Worm (Caenorhabditis elegans) whole organism, L2 larva: ENCODE measurements around the gene ttc-39B.

Source experiments
- C34F6.9 ChIP-seq: fragments of 150-350 bp; optimal IDR thresholded peaks from 2 replicates; lab custom pipeline; 2014; ENCODE audit warnings: missing biosample characterization, missing genetic modification characterization
- F13H6.1 ChIP-seq: sonication (generic microtip); optimal IDR thresholded peaks from 2 replicates; lab custom pipeline; 2016; ENCODE audit warnings: missing genetic modification characterization, missing compliant biosample characterization
- R02D3.7 ChIP-seq: fragments of 150-350 bp; optimal IDR thresholded peaks from 2 replicates; lab custom pipeline; 2014; ENCODE audit warnings: missing biosample characterization, missing genetic modification characterization
- Y55F3AM.14 ChIP-seq: fragments of 200-800 bp; sonication (Bioruptor generic); optimal IDR thresholded peaks from 2 replicates; lab custom pipeline; 2018; ENCODE audit warnings: mild to moderate bottlenecking, missing genetic modification characterization, missing compliant biosample characterization
- aly-2 ChIP-seq: fragments of 150-350 bp; optimal IDR thresholded peaks from 2 replicates; lab custom pipeline; 2014; ENCODE audit warnings: missing biosample characterization, missing genetic modification characterization
- ama-1 ChIP-seq: fragments of 150-350 bp; optimal IDR thresholded peaks from 2 replicates; lab custom pipeline; 2018; ENCODE audit warnings: inconsistent platforms
- blmp-1 ChIP-seq: sonication (generic microtip); optimal IDR thresholded peaks from 2 replicates; lab custom pipeline; 2017; ENCODE audit warnings: missing genetic modification characterization, mild to moderate bottlenecking, missing compliant biosample characterization, antibody characterized with exemption, moderate library complexity; ENCODE audit not compliant: insufficient read depth
- ceh-16 ChIP-seq: fragments of 150-350 bp; optimal IDR thresholded peaks from 2 replicates; lab custom pipeline; 2014; ENCODE audit warnings: missing biosample characterization, missing genetic modification characterization
- crh-2 ChIP-seq: sonication (generic microtip); optimal IDR thresholded peaks from 2 replicates; lab custom pipeline; 2017; ENCODE audit warnings: missing biosample characterization, missing genetic modification characterization
- dmd-4 ChIP-seq: sonication (generic microtip); optimal IDR thresholded peaks from 2 replicates; lab custom pipeline; 2017; ENCODE audit warnings: missing biosample characterization, missing genetic modification characterization
- egl-27 ChIP-seq: sonication (generic microtip); optimal IDR thresholded peaks from 3 replicates; lab custom pipeline; 2017; ENCODE audit warnings: missing biosample characterization, missing genetic modification reagents, missing genetic modification characterization
- elt-1 ChIP-seq: fragments of 150-350 bp; optimal IDR thresholded peaks from 2 replicates; lab custom pipeline; 2014; ENCODE audit warnings: missing biosample characterization, missing genetic modification characterization
- elt-3 ChIP-seq: sonication (generic microtip); optimal IDR thresholded peaks from 2 replicates; lab custom pipeline; 2017; ENCODE audit warnings: missing biosample characterization, missing genetic modification characterization
- fos-1 ChIP-seq: fragments of 150-350 bp; optimal IDR thresholded peaks from 2 replicates; lab custom pipeline; 2014; ENCODE audit warnings: missing biosample characterization, missing genetic modification characterization
- gmeb-1 ChIP-seq: fragments of 150-350 bp; optimal IDR thresholded peaks from 2 replicates; lab custom pipeline; 2014; ENCODE audit warnings: missing biosample characterization, missing genetic modification characterization
- lin-11 ChIP-seq: fragments of 150-350 bp; sonication (generic microtip); optimal IDR thresholded peaks from 2 replicates; lab custom pipeline; 2014; ENCODE audit warnings: missing biosample characterization, missing genetic modification characterization, inconsistent platforms, mixed read lengths
- lin-13 ChIP-seq: fragments of 150-350 bp; optimal IDR thresholded peaks from 2 replicates; lab custom pipeline; 2014; ENCODE audit warnings: missing biosample characterization, missing genetic modification reagents, missing genetic modification characterization
- lin-39 ChIP-seq: fragments of 150-350 bp; optimal IDR thresholded peaks from 2 replicates; lab custom pipeline; 2014; ENCODE audit warnings: missing biosample characterization, missing genetic modification reagents, missing genetic modification characterization
- mbf-1 ChIP-seq: sonication (generic microtip); optimal IDR thresholded peaks from 2 replicates; lab custom pipeline; 2017; ENCODE audit warnings: missing biosample characterization, missing genetic modification characterization
- mdl-1 ChIP-seq, 2 experiments: fragments of 150-350 bp in 1 of 2; sonication (generic microtip) in 1 of 2; optimal IDR thresholded peaks; 2 replicates each; lab custom pipeline; 2017; ENCODE audit warnings: missing biosample characterization in 2 of 2, missing genetic modification characterization in 2 of 2
- nhr-11 ChIP-seq: fragments of 150-350 bp; optimal IDR thresholded peaks from 2 replicates; lab custom pipeline; 2014; ENCODE audit warnings: missing biosample characterization, missing genetic modification characterization
- nhr-12 ChIP-seq: fragments of 150-350 bp; optimal IDR thresholded peaks from 2 replicates; lab custom pipeline; 2014; ENCODE audit warnings: missing biosample characterization, missing genetic modification characterization
- nhr-129 ChIP-seq: fragments of 150-350 bp; optimal IDR thresholded peaks from 2 replicates; lab custom pipeline; 2014; ENCODE audit warnings: missing biosample characterization, missing genetic modification characterization
- nhr-21 ChIP-seq: fragments of 150-350 bp; optimal IDR thresholded peaks from 2 replicates; lab custom pipeline; 2014; ENCODE audit warnings: missing biosample characterization, missing genetic modification characterization
- nhr-23 ChIP-seq: fragments of 150-350 bp; optimal IDR thresholded peaks from 2 replicates; lab custom pipeline; 2014; ENCODE audit warnings: missing biosample characterization, missing genetic modification reagents, missing genetic modification characterization
- nhr-237 ChIP-seq: fragments of 150-350 bp; optimal IDR thresholded peaks from 2 replicates; lab custom pipeline; 2014; ENCODE audit warnings: missing biosample characterization, missing genetic modification characterization
- nhr-25 ChIP-seq: fragments of 150-350 bp; sonication (generic microtip); optimal IDR thresholded peaks from 3 replicates; lab custom pipeline; 2014; ENCODE audit warnings: missing biosample characterization, missing genetic modification characterization
- nhr-6 ChIP-seq: fragments of 150-350 bp; optimal IDR thresholded peaks from 2 replicates; lab custom pipeline; 2014; ENCODE audit warnings: missing biosample characterization, missing genetic modification characterization
- nhr-77 ChIP-seq: fragments of 150-350 bp; optimal IDR thresholded peaks from 2 replicates; lab custom pipeline; 2014; ENCODE audit warnings: missing biosample characterization, missing genetic modification characterization
- peb-1 ChIP-seq: fragments of 150-350 bp; optimal IDR thresholded peaks from 2 replicates; lab custom pipeline; 2014; ENCODE audit warnings: missing biosample characterization, missing genetic modification characterization
- sem-4 ChIP-seq: fragments of 150-350 bp; optimal IDR thresholded peaks from 2 replicates; lab custom pipeline; 2014; ENCODE audit warnings: missing biosample characterization, missing genetic modification reagents, missing genetic modification characterization
- skn-1 ChIP-seq: sonication (generic microtip); optimal IDR thresholded peaks from 2 replicates; lab custom pipeline; 2017; ENCODE audit warnings: missing biosample characterization, missing genetic modification characterization
- sma-3 ChIP-seq: sonication (generic microtip); optimal IDR thresholded peaks from 2 replicates; lab custom pipeline; 2016; ENCODE audit warnings: missing genetic modification reagents, missing genetic modification characterization, missing compliant biosample characterization
- sma-9 ChIP-seq, 2 experiments: fragments of 150-350 bp in 1 of 2; sonication (generic microtip) in 1 of 2; optimal IDR thresholded peaks; 2 replicates each; lab custom pipeline; 2014 to 2016; ENCODE audit warnings: missing genetic modification characterization in 2 of 2, mild to moderate bottlenecking in 1 of 2, missing biosample characterization in 1 of 2, missing compliant biosample characterization in 1 of 2, missing genetic modification reagents in 1 of 2, moderate library complexity in 1 of 2
- snpc-4 ChIP-seq: fragments of 150-350 bp; optimal IDR thresholded peaks from 2 replicates; lab custom pipeline; 2014; ENCODE audit warnings: missing biosample characterization, missing genetic modification characterization
- unc-39 ChIP-seq: fragments of 150-350 bp; optimal IDR thresholded peaks from 2 replicates; lab custom pipeline; 2014; ENCODE audit warnings: missing biosample characterization, missing genetic modification characterization
- unc-55 ChIP-seq: fragments of 150-350 bp; sonication (generic microtip); optimal IDR thresholded peaks from 3 replicates; lab custom pipeline; 2014; ENCODE audit warnings: missing biosample characterization, missing genetic modification reagents, missing genetic modification characterization
- unc-62 ChIP-seq: fragments of 150-350 bp; optimal IDR thresholded peaks from 2 replicates; lab custom pipeline; 2014; ENCODE audit warnings: missing biosample characterization, missing genetic modification reagents, missing genetic modification characterization
- zag-1 ChIP-seq: fragments of 150-350 bp; optimal IDR thresholded peaks from 2 replicates; lab custom pipeline; 2014; ENCODE audit warnings: missing biosample characterization, missing genetic modification characterization
- ztf-11 ChIP-seq: sonication (generic microtip); optimal IDR thresholded peaks from 2 replicates; lab custom pipeline; 2017; ENCODE audit warnings: missing biosample characterization, missing genetic modification characterization
- ztf-4 ChIP-seq: fragments of 150-350 bp; optimal IDR thresholded peaks from 2 replicates; lab custom pipeline; 2014; ENCODE audit warnings: missing biosample characterization, missing genetic modification characterization

ttc-39B gene

ce11 chrII:6355396-6356346 is 21.9 kb upstream of the ttc-39B start, which contains the start of gene C32D5.11 (continued):
- peak; percentile 64 for TF ChIP-seq sma-3 (GFP tag; lab: Kevin White, UChicago)
- TF ChIP-seq ztf-4, result peak; percentile 13
- TF ChIP-seq nhr-21 (tag; lab: Kevin White, UChicago), result peak; percentile 36
- peak; percentile 80 for TF ChIP-seq lin-11 (tag; lab: Kevin White, UChicago)
- TF ChIP-seq sma-9 (GFP tag; optimal IDR thresholded peaks at IDR 0.05; lab: Kevin White, UChicago), result peak; percentile 72
- no peak for TF ChIP-seq sma-9 (tag; optimal IDR thresholded peaks at IDR 0.05; lab: Kevin White, UChicago)
- no peak for TF ChIP-seq ceh-16 (tag; lab: Kevin White, UChicago)
- TF ChIP-seq F13H6.1 (tag; lab: Kevin White, UChicago), result peak; percentile 62
- peak; percentile 77 for TF ChIP-seq fos-1
- peak; percentile 81 for TF ChIP-seq nhr-129
- TF ChIP-seq nhr-12 (tag; lab: Kevin White, UChicago), result no peak
- peak; percentile 56 for TF ChIP-seq snpc-4
- TF ChIP-seq gmeb-1, result peak; percentile 78
- TF ChIP-seq blmp-1 (tag; lab: Kevin White, UChicago), result no peak
- TF ChIP-seq unc-39 (tag; lab: Kevin White, UChicago), result no peak
- TF ChIP-seq nhr-11 (tag; lab: Kevin White, UChicago), result no peak
- no peak for TF ChIP-seq nhr-23 (tag; lab: Kevin White, UChicago)
- TF ChIP-seq, all 48 proteins: peak for 20

ce11 chrII:6351887-6352286 is 18.1 kb upstream of the ttc-39B start, which contains the start of gene C32D5.10:
Gene C32D5.10 (minus strand): TSS chrII:6351987.
- TF ChIP-seq nhr-25 (tag; lab: Kevin White, UChicago), result peak; percentile 28
- TF ChIP-seq nhr-21 (tag; lab: Kevin White, UChicago), result no peak
- TF ChIP-seq, all 48 proteins: peak for 1

ce11 chrII:6349968-6350367 is 16.2 kb upstream of the ttc-39B start:
- TF ChIP-seq unc-62 (GFP tag; lab: Kevin White, UChicago), result no peak
- TF ChIP-seq elt-1 (tag; lab: Kevin White, UChicago), result no peak
- no peak for TF ChIP-seq blmp-1 (tag; lab: Kevin White, UChicago)
- TF ChIP-seq snpc-4, result no peak
- no peak for TF ChIP-seq mdl-1 (tag; optimal IDR thresholded peaks at IDR 0.05; lab: Kevin White, UChicago)
- TF ChIP-seq zag-1 (tag; lab: Kevin White, UChicago), result no peak
- TF ChIP-seq C34F6.9 (tag; lab: Kevin White, UChicago), result no peak
- TF ChIP-seq nhr-23 (tag; lab: Kevin White, UChicago), result no peak
- TF ChIP-seq nhr-6, result no peak
- TF ChIP-seq egl-27 (tag; lab: Kevin White, UChicago), result no peak
- no peak for TF ChIP-seq ceh-16 (tag; lab: Kevin White, UChicago)
- TF ChIP-seq mbf-1, result no peak
- no peak for TF ChIP-seq fos-1
- no peak for TF ChIP-seq lin-13 (GFP tag; lab: Kevin White, UChicago)
- TF ChIP-seq nhr-129, result no peak
- TF ChIP-seq R02D3.7 (tag; lab: Kevin White, UChicago), result no peak

- TF ChIP-seq ceh-16 (tag; lab: Kevin White, UChicago) (peak; percentile 84), aly-2 (tag; lab: Kevin White, UChicago) (no peak), nhr-129 (peak; percentile 95), nhr-6 (peak; percentile 65), fos-1 (peak; percentile 92), unc-62 (GFP tag; lab: Kevin White, UChicago) (peak; percentile 64), egl-27 (tag; lab: Kevin White, UChicago) (peak; percentile 84), lin-39 (tag; lab: Kevin White, UChicago) (no peak), C34F6.9 (tag; lab: Kevin White, UChicago) (peak; percentile 98), nhr-77 (tag; lab: Kevin White, UChicago) (no peak), peb-1 (no peak), unc-55 (GFP tag; lab: Kevin White, UChicago) (peak; percentile 89), nhr-25 (tag; lab: Kevin White, UChicago) (peak; percentile 96), nhr-237 (tag; lab: Kevin White, UChicago) (peak; percentile 61), sem-4 (tag; lab: Kevin White, UChicago) (peak; percentile 87), dmd-4 (tag; lab: Kevin White, UChicago) (no peak), mbf-1 (no peak), skn-1 (tag; lab: Kevin White, UChicago) (no peak), Y55F3AM.14 (GFP tag; lab: Kevin White, UChicago) (peak; percentile 56), ztf-11 (tag; lab: Kevin White, UChicago) (no peak), nhr-21 (tag; lab: Kevin White, UChicago) (peak; percentile 92), ama-1 (lab: Kevin White, UChicago) (peak; percentile 99), elt-3 (tag; lab: Kevin White, UChicago) (no peak), lin-13 (GFP tag; lab: Kevin White, UChicago) (peak; percentile 83), F13H6.1 (tag; lab: Kevin White, UChicago) (peak; percentile 95), sma-9 (GFP tag; optimal IDR thresholded peaks at IDR 0.05; lab: Kevin White, UChicago) (peak; percentile 96), sma-9 (tag; optimal IDR thresholded peaks at IDR 0.05; lab: Kevin White, UChicago) (no peak), gmeb-1 (peak; percentile 83), ztf-4 (peak; percentile 89), unc-39 (tag; lab: Kevin White, UChicago) (no peak), mdl-1 (tag; optimal IDR thresholded peaks at IDR 0.05; lab: Kevin White, UChicago) (peak; percentile 56 to 87), sma-3 (GFP tag; lab: Kevin White, UChicago) (peak; percentile 95), nhr-11 (tag; lab: Kevin White, UChicago) (no peak), elt-1 (tag; lab: Kevin White, UChicago) (peak; percentile 66), crh-2 (tag; lab: Kevin White, UChicago) (peak; percentile 96)
Observed at ce11 chrII:6348360-6348759, 14.6 kb upstream of the ttc-39B start.
